Fruit fly (Drosophila melanogaster) whole organism, wandering third instar larva: Measurements from ENCODE around the gene rdgA.

ENCODE experiments used
- CG9705 ChIP-seq: fragments of 200-800 bp; sonication (Bioruptor generic); optimal IDR thresholded peaks from 2 replicates; lab custom pipeline; 2018; ENCODE audit warnings: missing biosample characterization, mild to moderate bottlenecking, missing genetic modification characterization
- Dfd ChIP-seq: fragments of >200 bp; optimal IDR thresholded peaks from 2 replicates; lab custom pipeline; 2017; ENCODE audit warnings: missing biosample characterization, missing genetic modification characterization
- GATAd ChIP-seq: sonication (Bioruptor generic); optimal IDR thresholded peaks from 2 replicates; lab custom pipeline; 2016; ENCODE audit warnings: missing biosample characterization, missing genetic modification characterization
- Vsx2 ChIP-seq: fragments of 200-300, 225-300 bp; sonication (Bioruptor generic); optimal IDR thresholded peaks from 2 replicates; lab custom pipeline; 2018; ENCODE audit warnings: missing biosample characterization, missing genetic modification characterization; ENCODE audit not compliant: partially characterized antibody
- brk ChIP-seq: fragments of 200-800 bp; sonication (Bioruptor generic); optimal IDR thresholded peaks from 2 replicates; lab custom pipeline; 2016; ENCODE audit warnings: missing biosample characterization, mild to moderate bottlenecking, missing genetic modification characterization
- dmrt93B ChIP-seq: fragments of 200-800 bp; sonication (Bioruptor generic); optimal IDR thresholded peaks from 2 replicates; lab custom pipeline; 2018; ENCODE audit warnings: missing biosample characterization, mild to moderate bottlenecking, missing genetic modification characterization
- fru ChIP-seq: fragments of 200-800 bp; sonication (Bioruptor generic); optimal IDR thresholded peaks from 3 replicates; lab custom pipeline; 2016; ENCODE audit warnings: missing biosample characterization, mild to moderate bottlenecking, missing genetic modification characterization
- sv ChIP-seq: fragments of 200-800 bp; sonication (Bioruptor generic); optimal IDR thresholded peaks from 3 replicates; lab custom pipeline; 2016; ENCODE audit warnings: missing biosample characterization, missing genetic modification characterization
- usp ChIP-seq: fragments of >200 bp; optimal IDR thresholded peaks from 2 replicates; lab custom pipeline; 2017; ENCODE audit warnings: missing biosample characterization, missing genetic modification characterization

- TF ChIP-seq Vsx2 = no peak
- TF ChIP-seq brk = no peak
- TF ChIP-seq GATAd (GFP tag; lab: Kevin White, UChicago) = no peak
- no peak for TF ChIP-seq Dfd (GFP tag; lab: Kevin White, UChicago)
- TF ChIP-seq CG9705 (GFP tag; lab: Kevin White, UChicago) = no peak
- TF ChIP-seq fru (GFP tag; lab: Kevin White, UChicago) = no peak
- no peak for TF ChIP-seq usp (GFP tag; lab: Kevin White, UChicago)
- TF ChIP-seq dmrt93B (GFP tag; lab: Kevin White, UChicago) = no peak
- TF ChIP-seq sv = no peak
Observed at dm6 chrX:8911878-8912277, 5.0 kb downstream of the rdgA start.
